Fruit fly (Drosophila melanogaster) whole organism, wandering third instar larva: ENCODE measurements around the gene Ccdc114.

Experiments used
- Abd-B ChIP-seq: fragments of >200 bp; optimal IDR thresholded peaks from 2 replicates; lab custom pipeline; 2017; ENCODE audit warnings: missing biosample characterization, missing genetic modification characterization
- CG32264 ChIP-seq: fragments of 200-800 bp; sonication (Bioruptor generic); optimal IDR thresholded peaks from 2 replicates; lab custom pipeline; 2016; ENCODE audit warnings: missing biosample characterization, missing genetic modification characterization
- CG9705 ChIP-seq: fragments of 200-800 bp; sonication (Bioruptor generic); optimal IDR thresholded peaks from 2 replicates; lab custom pipeline; 2018; ENCODE audit warnings: missing biosample characterization, mild to moderate bottlenecking, missing genetic modification characterization
- CrebA ChIP-seq: fragments of 200-800 bp; sonication (Bioruptor generic); optimal IDR thresholded peaks from 2 replicates; lab custom pipeline; 2016; ENCODE audit warnings: missing biosample characterization, mild to moderate bottlenecking, missing genetic modification characterization, borderline replicate concordance
- Dfd ChIP-seq: fragments of >200 bp; optimal IDR thresholded peaks from 2 replicates; lab custom pipeline; 2017; ENCODE audit warnings: missing biosample characterization, missing genetic modification characterization
- Dif ChIP-seq: fragments of 200-275, 200-300 bp; sonication (Bioruptor generic); optimal IDR thresholded peaks from 2 replicates; lab custom pipeline; 2018; ENCODE audit warnings: missing biosample characterization, missing genetic modification characterization; ENCODE audit not compliant: partially characterized antibody
- GATAd ChIP-seq: sonication (Bioruptor generic); optimal IDR thresholded peaks from 2 replicates; lab custom pipeline; 2016; ENCODE audit warnings: missing biosample characterization, missing genetic modification characterization
- HLH106 ChIP-seq: fragments of 200-800 bp; optimal IDR thresholded peaks from 3 replicates; lab custom pipeline; 2019; ENCODE audit warnings: missing biosample characterization, mild to moderate bottlenecking, missing genetic modification characterization, moderate library complexity
- Hnf4 ChIP-seq: fragments of 200-800 bp; sonication (Bioruptor generic); optimal IDR thresholded peaks from 2 replicates; lab custom pipeline; 2016; ENCODE audit warnings: missing biosample characterization, mild to moderate bottlenecking, missing genetic modification characterization
- Hr83 ChIP-seq: fragments of 200-300 bp; sonication (Bioruptor generic); optimal IDR thresholded peaks from 2 replicates; lab custom pipeline; 2016; ENCODE audit warnings: missing biosample characterization, mild to moderate bottlenecking, missing genetic modification characterization, moderate library complexity; ENCODE audit not compliant: poor library complexity, severe bottlenecking
- Jra ChIP-seq: sonication (Bioruptor generic); optimal IDR thresholded peaks from 2 replicates; lab custom pipeline; 2016; ENCODE audit warnings: missing biosample characterization, missing genetic modification characterization
- Mio ChIP-seq: sonication (Bioruptor generic); optimal IDR thresholded peaks from 2 replicates; lab custom pipeline; 2016; ENCODE audit warnings: missing biosample characterization, missing genetic modification characterization
- Myc ChIP-seq: fragments of >200 bp; optimal IDR thresholded peaks from 2 replicates; lab custom pipeline; 2017
- OdsH ChIP-seq: fragments of 200-800 bp; sonication (Bioruptor generic); optimal IDR thresholded peaks from 2 replicates; lab custom pipeline; 2016; ENCODE audit warnings: missing biosample characterization, mild to moderate bottlenecking, missing genetic modification characterization
- Rel ChIP-seq, 2 experiments: fragments of 200-800 bp; sonication (Bioruptor generic) in 1 of 2; optimal IDR thresholded peaks; 2 replicates in 1 of 2; 3 replicates in 1 of 2; lab custom pipeline; 2016 to 2019; ENCODE audit warnings: mild to moderate bottlenecking in 2 of 2, missing biosample characterization in 2 of 2, missing genetic modification characterization in 2 of 2, moderate library complexity in 1 of 2
- Sp1 ChIP-seq: fragments of 200-800 bp; sonication (Bioruptor generic); optimal IDR thresholded peaks from 3 replicates; lab custom pipeline; 2019; ENCODE audit warnings: missing biosample characterization, mild to moderate bottlenecking, missing genetic modification characterization, moderate library complexity
- Vsx2 ChIP-seq: fragments of 200-300, 225-300 bp; sonication (Bioruptor generic); optimal IDR thresholded peaks from 2 replicates; lab custom pipeline; 2018; ENCODE audit warnings: missing biosample characterization, missing genetic modification characterization; ENCODE audit not compliant: partially characterized antibody
- br ChIP-seq: fragments of 200-800 bp; sonication (Bioruptor generic); optimal IDR thresholded peaks from 2 replicates; lab custom pipeline; 2016; ENCODE audit warnings: missing biosample characterization, missing genetic modification characterization
- brk ChIP-seq: fragments of 200-800 bp; sonication (Bioruptor generic); optimal IDR thresholded peaks from 2 replicates; lab custom pipeline; 2016; ENCODE audit warnings: missing biosample characterization, mild to moderate bottlenecking, missing genetic modification characterization
- dl ChIP-seq, 2 experiments: fragments of 175-275, 200-275 bp in 1 of 2; fragments of 200-275 bp in 1 of 2; sonication (Bioruptor generic); optimal IDR thresholded peaks; lab custom pipeline; 2018; ENCODE audit warnings: mild to moderate bottlenecking in 2 of 2, missing biosample characterization in 2 of 2, missing genetic modification characterization in 2 of 2, moderate library complexity in 2 of 2; ENCODE audit not compliant: partially characterized antibody in 2 of 2, insufficient read depth in 1 of 2
- dmrt93B ChIP-seq: fragments of 200-800 bp; sonication (Bioruptor generic); optimal IDR thresholded peaks from 2 replicates; lab custom pipeline; 2018; ENCODE audit warnings: missing biosample characterization, mild to moderate bottlenecking, missing genetic modification characterization
- dsf ChIP-seq: sonication (Bioruptor generic); optimal IDR thresholded peaks from 2 replicates; lab custom pipeline; 2016; ENCODE audit warnings: missing biosample characterization, missing genetic modification characterization, borderline replicate concordance
- foxo ChIP-seq, 2 experiments: fragments of 200-800 bp; sonication (Bioruptor generic); optimal IDR thresholded peaks; 2 replicates in 1 of 2; 3 replicates in 1 of 2; lab custom pipeline; 2016 to 2017; ENCODE audit warnings: missing biosample characterization in 2 of 2, missing genetic modification characterization in 2 of 2
- fru ChIP-seq: fragments of 200-800 bp; sonication (Bioruptor generic); optimal IDR thresholded peaks from 3 replicates; lab custom pipeline; 2016; ENCODE audit warnings: missing biosample characterization, mild to moderate bottlenecking, missing genetic modification characterization
- h ChIP-seq: fragments of 200-800 bp; sonication (Bioruptor generic); optimal IDR thresholded peaks from 3 replicates; lab custom pipeline; 2016; ENCODE audit warnings: missing biosample characterization, mild to moderate bottlenecking, missing genetic modification characterization
- jim ChIP-seq: fragments of 175-275, 200-325 bp; sonication (Bioruptor generic); optimal IDR thresholded peaks from 2 replicates; lab custom pipeline; 2016; ENCODE audit warnings: missing biosample characterization, mild to moderate bottlenecking, missing genetic modification characterization
- lola ChIP-seq: fragments of >200 bp; optimal IDR thresholded peaks from 2 replicates; lab custom pipeline; 2017; ENCODE audit warnings: missing biosample characterization, missing genetic modification characterization
- pan ChIP-seq: fragments of >200 bp; optimal IDR thresholded peaks from 2 replicates; lab custom pipeline; 2017
- psq ChIP-seq: fragments of 200-800 bp; sonication (Bioruptor generic); optimal IDR thresholded peaks from 3 replicates; lab custom pipeline; 2017; ENCODE audit warnings: missing biosample characterization, mild to moderate bottlenecking, missing genetic modification characterization, moderate library complexity
- rgr ChIP-seq: fragments of 200-800 bp; sonication (Bioruptor generic); optimal IDR thresholded peaks from 3 replicates; lab custom pipeline; 2016; ENCODE audit warnings: missing biosample characterization, mild to moderate bottlenecking, missing genetic modification characterization
- sage ChIP-seq: fragments of 200-800 bp; sonication (Bioruptor generic); optimal IDR thresholded peaks from 2 replicates; lab custom pipeline; 2016; ENCODE audit warnings: missing biosample characterization, mild to moderate bottlenecking, missing genetic modification characterization
- sv ChIP-seq: fragments of 200-800 bp; sonication (Bioruptor generic); optimal IDR thresholded peaks from 3 replicates; lab custom pipeline; 2016; ENCODE audit warnings: missing biosample characterization, missing genetic modification characterization
- tai ChIP-seq: sonication (Bioruptor generic); optimal IDR thresholded peaks from 2 replicates; lab custom pipeline; 2016; ENCODE audit warnings: missing biosample characterization, missing genetic modification characterization
- usp ChIP-seq: fragments of >200 bp; optimal IDR thresholded peaks from 2 replicates; lab custom pipeline; 2017; ENCODE audit warnings: missing biosample characterization, missing genetic modification characterization
- woc ChIP-seq: sonication (Bioruptor generic); optimal IDR thresholded peaks from 2 replicates; lab custom pipeline; 2016; ENCODE audit warnings: missing biosample characterization, mild to moderate bottlenecking, missing genetic modification characterization

Ccdc114 gene

dm6 chr3R:16624750-16625549 lies 433 bp upstream of the Ccdc114 start, which contains the start of gene Fas1:
Gene Fas1 (plus strand): TSS chr3R:16625238.
- no peak for TF ChIP-seq OdsH (GFP tag; lab: Kevin White, UChicago)
- TF ChIP-seq Myc (lab: Kevin White, UChicago) = peak; percentile 47
- peak; percentile 6 for TF ChIP-seq Dif (GFP tag; lab: Kevin White, UChicago)
- TF ChIP-seq sv (GFP tag; lab: Kevin White, UChicago) = peak; percentile 26
- peak; percentile 4 for TF ChIP-seq sage (GFP tag; lab: Kevin White, UChicago)
- peak; percentile 56 for TF ChIP-seq fru
- no peak for TF ChIP-seq lola (GFP tag; lab: Kevin White, UChicago)
- TF ChIP-seq woc = peak; percentile 21
- no peak for TF ChIP-seq br (GFP tag; lab: Kevin White, UChicago)
- TF ChIP-seq Abd-B (GFP tag; lab: Kevin White, UChicago) = no peak
- no peak for TF ChIP-seq dsf (GFP tag; lab: Kevin White, UChicago)
- no peak for TF ChIP-seq Mio (GFP tag; lab: Kevin White, UChicago)
- no peak for TF ChIP-seq psq (GFP tag; lab: Kevin White, UChicago)
- peak; percentile 28 for TF ChIP-seq Vsx2 (GFP tag; lab: Kevin White, UChicago)
- no peak for TF ChIP-seq dl (GFP tag; optimal IDR thresholded peaks at IDR 0.05; lab: Kevin White, UChicago; ENCODE audit: insufficient read depth in 1 of 2, partially characterized antibody in 2 of 2)
- no peak for TF ChIP-seq GATAd
- no peak for TF ChIP-seq Rel (GFP tag; optimal IDR thresholded peaks at IDR 0.05; lab: Kevin White, UChicago)
- TF ChIP-seq Rel (tag; optimal IDR thresholded peaks at IDR 0.05; lab: Kevin White, UChicago) = no peak
- TF ChIP-seq CrebA (GFP tag; lab: Kevin White, UChicago) = no peak
- no peak for TF ChIP-seq jim (GFP tag; lab: Kevin White, UChicago)
- TF ChIP-seq foxo (GFP tag; optimal IDR thresholded peaks at IDR 0.05; lab: Kevin White, UChicago) = no peak
- no peak for TF ChIP-seq Dfd (GFP tag; lab: Kevin White, UChicago)
- TF ChIP-seq h (GFP tag; lab: Kevin White, UChicago) = no peak
- no peak for TF ChIP-seq usp
- TF ChIP-seq CG9705 = no peak
- TF ChIP-seq brk = no peak
- no peak for TF ChIP-seq Hnf4 (GFP tag; lab: Kevin White, UChicago)

dm6 chr3R:16620478-16620877 lies 4.0 kb downstream of the Ccdc114 start, which contains the start of gene CG14893:
Gene CG14893 (plus strand): TSS chr3R:16620778.
- no peak for TF ChIP-seq foxo (GFP tag; optimal IDR thresholded peaks at IDR 0.05; lab: Kevin White, UChicago)
- no peak for TF ChIP-seq Rel (GFP tag; optimal IDR thresholded peaks at IDR 0.05; lab: Kevin White, UChicago)
- TF ChIP-seq Rel (tag; optimal IDR thresholded peaks at IDR 0.05; lab: Kevin White, UChicago) = no peak
- TF ChIP-seq psq (GFP tag; lab: Kevin White, UChicago) = no peak
- TF ChIP-seq Abd-B (GFP tag; lab: Kevin White, UChicago) = no peak
- no peak for TF ChIP-seq dl (GFP tag; optimal IDR thresholded peaks at IDR 0.05; lab: Kevin White, UChicago; ENCODE audit: insufficient read depth in 1 of 2, partially characterized antibody in 2 of 2)
- no peak for TF ChIP-seq Hnf4 (GFP tag; lab: Kevin White, UChicago)
- no peak for TF ChIP-seq Myc (lab: Kevin White, UChicago)
- no peak for TF ChIP-seq HLH106 (tag; lab: Kevin White, UChicago)
- TF ChIP-seq usp = no peak
- no peak for TF ChIP-seq dmrt93B
- TF ChIP-seq Hr83 (GFP tag; lab: Kevin White, UChicago) = no peak
- no peak for TF ChIP-seq tai
- no peak for TF ChIP-seq Sp1 (GFP tag; lab: Kevin White, UChicago)
- TF ChIP-seq CG32264 (GFP tag; lab: Kevin White, UChicago) = no peak
- no peak for TF ChIP-seq woc
- TF ChIP-seq CrebA (GFP tag; lab: Kevin White, UChicago) = no peak
- no peak for TF ChIP-seq rgr (GFP tag; lab: Kevin White, UChicago)
- TF ChIP-seq CG9705 = no peak
- no peak for TF ChIP-seq lola (GFP tag; lab: Kevin White, UChicago)
- no peak for TF ChIP-seq pan

- no peak for TF ChIP-seq Hnf4 (GFP tag; lab: Kevin White, UChicago)
- TF ChIP-seq Abd-B (GFP tag; lab: Kevin White, UChicago) = no peak
- no peak for TF ChIP-seq Jra (GFP tag; lab: Kevin White, UChicago)
- TF ChIP-seq Vsx2 (GFP tag; lab: Kevin White, UChicago) = no peak
These were observed 6.9 kb downstream of the Ccdc114 start, which contains the start of gene CG17560 for dm6 chr3R:16617650-16618049. Gene CG17560 (plus strand): TSS chr3R:16617950.
